Fruit fly (Drosophila melanogaster) S2 (cell line): ENCODE data around the gene Brf.

Source experiments
- CG8478 ChIP-seq: fragments of >200 bp; optimal IDR thresholded peaks from 2 replicates; lab custom pipeline; 2018
- CTCF ChIP-seq, 2 experiments: fragments of >200 bp; optimal IDR thresholded peaks; 2 replicates each; lab custom pipeline; 2018

- TF ChIP-seq CTCF (optimal IDR thresholded peaks at IDR 0.05; lab: Kevin White, UChicago) (no peak), CG8478 (lab: Kevin White, UChicago) (no peak)
These were observed 13.0 kb upstream of the Brf start for dm6 chr3R:17404155-17404554.
